Worm (Caenorhabditis elegans) whole organism, L2 larva: ENCODE data around the gene sre-4.
A peak's percentile ranks its signal among the peaks of the same experiment; 100 is the strongest.
"Not testable (repeated sequence)": the region's sequence is repeated elsewhere in the genome, so short reads cannot be mapped to it uniquely, and the experiment has no call there.

Experiments
- C34F6.9 ChIP-seq: fragments of 150-350 bp; optimal IDR thresholded peaks from 2 replicates; lab custom pipeline; 2014; ENCODE audit warnings: missing biosample characterization, missing genetic modification characterization
- F13H6.1 ChIP-seq: sonication (generic microtip); optimal IDR thresholded peaks from 2 replicates; lab custom pipeline; 2016; ENCODE audit warnings: missing genetic modification characterization, missing compliant biosample characterization
- R02D3.7 ChIP-seq: fragments of 150-350 bp; optimal IDR thresholded peaks from 2 replicates; lab custom pipeline; 2014; ENCODE audit warnings: missing biosample characterization, missing genetic modification characterization
- Y55F3AM.14 ChIP-seq: fragments of 200-800 bp; sonication (Bioruptor generic); optimal IDR thresholded peaks from 2 replicates; lab custom pipeline; 2018; ENCODE audit warnings: mild to moderate bottlenecking, missing genetic modification characterization, missing compliant biosample characterization
- ZK546.5 ChIP-seq: sonication (generic microtip); optimal IDR thresholded peaks from 2 replicates; lab custom pipeline; 2017; ENCODE audit warnings: missing biosample characterization, missing genetic modification characterization
- alr-1 ChIP-seq: fragments of 150-350 bp; optimal IDR thresholded peaks from 2 replicates; lab custom pipeline; 2014; ENCODE audit warnings: missing biosample characterization, missing genetic modification characterization
- blmp-1 ChIP-seq: sonication (generic microtip); optimal IDR thresholded peaks from 2 replicates; lab custom pipeline; 2017; ENCODE audit warnings: missing genetic modification characterization, mild to moderate bottlenecking, missing compliant biosample characterization, antibody characterized with exemption, moderate library complexity; ENCODE audit not compliant: insufficient read depth
- ceh-16 ChIP-seq: fragments of 150-350 bp; optimal IDR thresholded peaks from 2 replicates; lab custom pipeline; 2014; ENCODE audit warnings: missing biosample characterization, missing genetic modification characterization
- egl-27 ChIP-seq: sonication (generic microtip); optimal IDR thresholded peaks from 3 replicates; lab custom pipeline; 2017; ENCODE audit warnings: missing biosample characterization, missing genetic modification reagents, missing genetic modification characterization
- elt-3 ChIP-seq: sonication (generic microtip); optimal IDR thresholded peaks from 2 replicates; lab custom pipeline; 2017; ENCODE audit warnings: missing biosample characterization, missing genetic modification characterization
- fos-1 ChIP-seq: fragments of 150-350 bp; optimal IDR thresholded peaks from 2 replicates; lab custom pipeline; 2014; ENCODE audit warnings: missing biosample characterization, missing genetic modification characterization
- lin-11 ChIP-seq: fragments of 150-350 bp; sonication (generic microtip); optimal IDR thresholded peaks from 2 replicates; lab custom pipeline; 2014; ENCODE audit warnings: missing biosample characterization, missing genetic modification characterization, inconsistent platforms, mixed read lengths
- mab-5 ChIP-seq: fragments of 150-350 bp; optimal IDR thresholded peaks from 2 replicates; lab custom pipeline; 2014; ENCODE audit warnings: missing biosample characterization, missing genetic modification characterization
- nhr-12 ChIP-seq: fragments of 150-350 bp; optimal IDR thresholded peaks from 2 replicates; lab custom pipeline; 2014; ENCODE audit warnings: missing biosample characterization, missing genetic modification characterization
- nhr-23 ChIP-seq: fragments of 150-350 bp; optimal IDR thresholded peaks from 2 replicates; lab custom pipeline; 2014; ENCODE audit warnings: missing biosample characterization, missing genetic modification reagents, missing genetic modification characterization
- nhr-237 ChIP-seq: fragments of 150-350 bp; optimal IDR thresholded peaks from 2 replicates; lab custom pipeline; 2014; ENCODE audit warnings: missing biosample characterization, missing genetic modification characterization
- nhr-25 ChIP-seq: fragments of 150-350 bp; sonication (generic microtip); optimal IDR thresholded peaks from 3 replicates; lab custom pipeline; 2014; ENCODE audit warnings: missing biosample characterization, missing genetic modification characterization
- nhr-6 ChIP-seq: fragments of 150-350 bp; optimal IDR thresholded peaks from 2 replicates; lab custom pipeline; 2014; ENCODE audit warnings: missing biosample characterization, missing genetic modification characterization
- nhr-77 ChIP-seq: fragments of 150-350 bp; optimal IDR thresholded peaks from 2 replicates; lab custom pipeline; 2014; ENCODE audit warnings: missing biosample characterization, missing genetic modification characterization
- peb-1 ChIP-seq: fragments of 150-350 bp; optimal IDR thresholded peaks from 2 replicates; lab custom pipeline; 2014; ENCODE audit warnings: missing biosample characterization, missing genetic modification characterization
- snpc-4 ChIP-seq: fragments of 150-350 bp; optimal IDR thresholded peaks from 2 replicates; lab custom pipeline; 2014; ENCODE audit warnings: missing biosample characterization, missing genetic modification characterization
- unc-39 ChIP-seq: fragments of 150-350 bp; optimal IDR thresholded peaks from 2 replicates; lab custom pipeline; 2014; ENCODE audit warnings: missing biosample characterization, missing genetic modification characterization
- unc-55 ChIP-seq: fragments of 150-350 bp; sonication (generic microtip); optimal IDR thresholded peaks from 3 replicates; lab custom pipeline; 2014; ENCODE audit warnings: missing biosample characterization, missing genetic modification reagents, missing genetic modification characterization
- unc-62 ChIP-seq: fragments of 150-350 bp; optimal IDR thresholded peaks from 2 replicates; lab custom pipeline; 2014; ENCODE audit warnings: missing biosample characterization, missing genetic modification reagents, missing genetic modification characterization
- zag-1 ChIP-seq: fragments of 150-350 bp; optimal IDR thresholded peaks from 2 replicates; lab custom pipeline; 2014; ENCODE audit warnings: missing biosample characterization, missing genetic modification characterization
- ztf-4 ChIP-seq: fragments of 150-350 bp; optimal IDR thresholded peaks from 2 replicates; lab custom pipeline; 2014; ENCODE audit warnings: missing biosample characterization, missing genetic modification characterization

The sre-4 gene

ce11 chrIV:9773441-9773840 lies 11.1 kb downstream of the sre-4 start:
- TF ChIP-seq nhr-12 (tag; lab: Kevin White, UChicago) (no peak), lin-11 (tag; lab: Kevin White, UChicago) (no peak), nhr-23 (tag; lab: Kevin White, UChicago) (no peak), ZK546.5 (tag; lab: Kevin White, UChicago) (no peak), C34F6.9 (tag; lab: Kevin White, UChicago) (no peak), peb-1 (tag; lab: Kevin White, UChicago) (no peak), nhr-237 (tag; lab: Kevin White, UChicago) (no peak)

DNA sequence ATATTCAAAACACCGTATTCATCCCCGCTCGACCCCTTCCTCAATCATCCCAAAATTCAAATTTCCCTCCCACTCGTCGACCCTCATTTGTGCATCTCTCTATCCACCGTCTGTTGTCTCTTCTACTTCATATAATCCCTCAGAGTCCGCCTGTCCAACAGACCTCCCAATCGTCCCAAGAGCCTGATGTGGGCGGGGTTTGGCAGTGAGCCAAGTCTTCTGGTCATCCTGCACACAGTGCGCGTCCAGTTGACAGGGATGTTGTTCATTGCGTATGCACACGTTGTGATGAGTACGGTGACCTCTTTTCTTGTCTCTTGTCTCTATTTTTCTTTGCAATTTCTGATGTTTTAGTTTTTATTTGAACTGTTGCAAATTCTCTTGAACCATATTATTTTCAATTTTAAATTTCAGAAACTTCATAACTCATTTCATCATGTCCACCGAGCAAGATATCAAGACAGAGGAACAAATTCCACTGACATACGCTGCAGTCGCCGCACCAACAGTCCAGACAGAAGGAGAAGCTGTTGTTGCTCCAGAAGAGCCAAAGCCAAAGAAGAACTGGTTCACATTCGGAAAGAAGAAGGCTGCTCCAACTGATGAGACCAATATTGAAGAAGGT lies 12.4 kb downstream of the sre-4 start, which contains the start of gene cav-1:
TSS of gene cav-1 (plus strand) at position 415 of the 625 bp plus-strand sequence.
- TF ChIP-seq F13H6.1 (tag; lab: Kevin White, UChicago) = no peak
- no peak for TF ChIP-seq elt-3 (tag; lab: Kevin White, UChicago)
- no peak for TF ChIP-seq ztf-4
- TF ChIP-seq unc-62 (GFP tag; lab: Kevin White, UChicago) = no peak

- TF ChIP-seq mab-5 (tag; lab: Kevin White, UChicago) = peak; percentile 12
- no peak for TF ChIP-seq unc-55 (GFP tag; lab: Kevin White, UChicago)
These were observed 13.8 kb downstream of the sre-4 start for ce11 chrIV:9770798-9771197.

DNA sequence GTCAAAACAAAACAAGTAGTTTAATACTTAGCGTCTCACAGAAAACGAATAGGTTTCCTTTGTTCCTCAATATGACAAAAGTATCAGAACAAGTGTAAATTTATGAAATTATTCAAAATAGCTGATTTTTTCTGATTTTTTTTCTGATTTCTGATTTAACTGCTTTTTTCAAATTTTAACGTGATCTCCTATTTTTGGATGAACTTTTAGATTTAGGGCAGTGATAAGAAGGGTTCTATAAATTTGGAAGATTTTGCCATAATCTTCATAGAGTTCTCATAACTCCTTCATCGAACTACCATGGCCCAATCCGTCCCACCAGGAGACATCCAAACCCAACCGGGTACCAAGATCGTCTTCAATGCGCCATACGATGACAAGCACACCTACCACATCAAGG lies 14.8 kb downstream of the sre-4 start, which contains the start of gene msp-78:
TSS of gene msp-78 (plus strand) at position 301 of the 400 bp plus-strand sequence.
- TF ChIP-seq snpc-4; nhr-25 (tag; lab: Kevin White, UChicago); ceh-16 (tag; lab: Kevin White, UChicago): not testable (repeated sequence)

DNA sequence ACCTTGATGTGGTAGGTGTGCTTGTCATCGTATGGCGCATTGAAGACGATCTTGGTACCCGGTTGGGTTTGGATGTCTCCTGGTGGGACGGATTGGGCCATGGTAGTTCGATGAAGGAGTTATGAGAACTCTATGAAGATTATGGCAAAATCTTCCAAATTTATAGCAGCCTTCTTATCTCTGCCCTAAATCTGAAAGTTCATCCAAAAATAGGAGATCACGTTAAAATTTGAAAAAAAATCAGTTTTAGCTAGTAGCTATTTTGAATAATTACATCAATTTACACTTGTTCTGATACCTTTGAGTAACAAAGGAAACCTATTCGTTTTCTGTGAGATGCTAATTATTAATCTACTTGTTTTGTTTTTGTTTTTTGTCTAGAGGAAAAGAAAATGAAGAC lies 17.5 kb downstream of the sre-4 start, which contains the start of gene msp-79:
TSS of gene msp-79 (minus strand) at position 101 of the 400 bp plus-strand sequence.
- TF ChIP-seq nhr-77, nhr-237, F13H6.1 (tag; lab: Kevin White, UChicago): not testable (repeated sequence)

ce11 chrIV:9766250-9766649 lies 18.3 kb downstream of the sre-4 start, which contains the start of gene ssp-36:
Gene ssp-36 (minus strand): TSS chrIV:9766350.
- TF ChIP-seq alr-1 (tag; lab: Kevin White, UChicago) = no peak
- no peak for TF ChIP-seq blmp-1 (tag; lab: Kevin White, UChicago)
- TF ChIP-seq mab-5 (tag; lab: Kevin White, UChicago) = no peak

DNA sequence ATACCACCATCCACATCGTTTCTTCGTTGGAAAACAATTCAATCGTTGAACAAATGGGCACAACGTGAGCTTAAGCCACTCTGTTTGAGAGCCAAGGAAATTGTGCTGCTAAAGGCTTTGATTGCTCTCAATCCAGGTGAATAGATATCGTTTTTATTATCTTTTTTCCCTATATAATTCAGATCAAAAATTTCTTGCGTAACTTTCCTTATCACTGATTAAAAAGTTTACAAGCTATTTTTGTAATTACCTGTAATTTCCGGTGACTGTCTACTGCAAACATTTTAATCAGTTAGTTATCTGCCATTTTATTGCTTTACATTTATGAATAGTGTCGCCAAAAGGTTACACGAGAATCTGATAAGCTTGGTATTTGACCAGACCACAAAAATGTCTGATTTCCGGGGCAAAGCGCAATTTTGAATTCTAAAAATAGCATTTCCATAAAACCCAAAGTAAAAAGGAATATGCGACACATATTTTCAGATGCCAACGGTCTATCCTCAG lies 21.9 kb downstream of the sre-4 start:
- TF ChIP-seq Y55F3AM.14 (GFP tag; lab: Kevin White, UChicago) (no peak), nhr-25 (tag; lab: Kevin White, UChicago) (no peak), zag-1 (tag; lab: Kevin White, UChicago) (no peak), fos-1 (tag; lab: Kevin White, UChicago) (peak; percentile 85), ztf-4 (no peak), ZK546.5 (tag; lab: Kevin White, UChicago) (no peak), nhr-6 (tag; lab: Kevin White, UChicago) (no peak), unc-62 (GFP tag; lab: Kevin White, UChicago) (no peak), nhr-77 (tag; lab: Kevin White, UChicago) (no peak), nhr-23 (tag; lab: Kevin White, UChicago) (no peak), R02D3.7 (tag; lab: Kevin White, UChicago) (no peak), unc-39 (tag; lab: Kevin White, UChicago) (no peak), egl-27 (tag; lab: Kevin White, UChicago) (peak; percentile 1)
